Worm (Caenorhabditis elegans): ENCODE measurements around the gene F08B12.4.

F08B12.4 gene

ce11 chrX:11456665-11457064, 49.1 kb upstream of the F08B12.4 start:
- TF ChIP-seq snpc-4 (tag; optimal IDR thresholded peaks at IDR 0.05) (no peak), Y55F3AM.14 (GFP tag; optimal IDR thresholded peaks at IDR 0.05) (no peak), skn-1 (tag; optimal IDR thresholded peaks at IDR 0.05) (no peak), ztf-1 (GFP tag; conservative IDR thresholded peaks at IDR 0.05) (no peak), zag-1 (tag; optimal IDR thresholded peaks at IDR 0.05) (no peak), nhr-77 (tag; optimal IDR thresholded peaks at IDR 0.05) (no peak), nhr-25 (tag; optimal IDR thresholded peaks at IDR 0.05) (no peak), nhr-6 (tag; optimal IDR thresholded peaks at IDR 0.05) (no peak), sem-4 (tag; optimal IDR thresholded peaks at IDR 0.05) (no peak), R02D3.7 (tag; optimal IDR thresholded peaks at IDR 0.05) (no peak), nhr-11 (tag; optimal IDR thresholded peaks at IDR 0.05) (no peak), gmeb-1 (tag; optimal IDR thresholded peaks at IDR 0.05) (no peak), nhr-12 (tag; optimal IDR thresholded peaks at IDR 0.05) (no peak), lin-39 (tag; optimal IDR thresholded peaks at IDR 0.05) (no peak), sma-3 (GFP tag; optimal IDR thresholded peaks at IDR 0.05) (no peak), elt-3 (tag; optimal IDR thresholded peaks at IDR 0.05) (no peak)

- TF ChIP-seq nhr-25 (tag; optimal IDR thresholded peaks at IDR 0.05) (peak; percentile 13), mab-5 (tag; optimal IDR thresholded peaks at IDR 0.05) (no peak)
These were observed 46.7 kb upstream of the F08B12.4 start, which contains the start of gene F48C5.2 for ce11 chrX:11454231-11454630. TSS of gene F48C5.2 (minus strand) at chrX:11454331.

ce11 chrX:11452316-11452715, 44.8 kb upstream of the F08B12.4 start:
- TF ChIP-seq sem-4 (tag; optimal IDR thresholded peaks at IDR 0.05), result peak; percentile 10
- TF ChIP-seq unc-39 (tag; optimal IDR thresholded peaks at IDR 0.05), result no peak
- TF ChIP-seq ztf-1 (GFP tag; conservative IDR thresholded peaks at IDR 0.05), result no peak
- no peak for TF ChIP-seq nhr-129 (tag; optimal IDR thresholded peaks at IDR 0.05)
- TF ChIP-seq sma-9 (GFP tag; optimal IDR thresholded peaks at IDR 0.05), result no peak
- TF ChIP-seq sma-9 (tag; optimal IDR thresholded peaks at IDR 0.05), result no peak
- TF ChIP-seq F13H6.1 (tag; optimal IDR thresholded peaks at IDR 0.05), result no peak
- TF ChIP-seq sma-3 (GFP tag; optimal IDR thresholded peaks at IDR 0.05), result no peak
- TF ChIP-seq nhr-25 (tag; optimal IDR thresholded peaks at IDR 0.05), result peak; percentile 56

ce11 chrX:11450261-11450660, 42.7 kb upstream of the F08B12.4 start:
- TF ChIP-seq F13H6.1 (tag; optimal IDR thresholded peaks at IDR 0.05) (no peak), sma-3 (GFP tag; optimal IDR thresholded peaks at IDR 0.05) (peak; percentile 37), sma-9 (GFP tag; optimal IDR thresholded peaks at IDR 0.05) (peak; percentile 58), sma-9 (tag; optimal IDR thresholded peaks at IDR 0.05) (no peak), fos-1 (tag; optimal IDR thresholded peaks at IDR 0.05) (peak; percentile 26), unc-39 (tag; optimal IDR thresholded peaks at IDR 0.05) (no peak)

- TF ChIP-seq mab-5 (tag; optimal IDR thresholded peaks at IDR 0.05) (no peak), sem-4 (tag; optimal IDR thresholded peaks at IDR 0.05) (no peak), peb-1 (tag; optimal IDR thresholded peaks at IDR 0.05) (no peak), mbf-1 (tag; optimal IDR thresholded peaks at IDR 0.05) (no peak), crh-2 (tag; optimal IDR thresholded peaks at IDR 0.05) (peak; percentile 41), R02D3.7 (tag; optimal IDR thresholded peaks at IDR 0.05) (no peak), dmd-4 (tag; optimal IDR thresholded peaks at IDR 0.05) (no peak), lin-13 (GFP tag; optimal IDR thresholded peaks at IDR 0.05) (no peak), sma-9 (GFP tag; optimal IDR thresholded peaks at IDR 0.05) (peak; percentile 64), sma-9 (tag; optimal IDR thresholded peaks at IDR 0.05) (no peak), nhr-10 (tag; optimal IDR thresholded peaks at IDR 0.05) (no peak), ceh-82 (tag; optimal IDR thresholded peaks at IDR 0.05) (no peak), nhr-11 (tag; optimal IDR thresholded peaks at IDR 0.05) (no peak), nhr-129 (tag; optimal IDR thresholded peaks at IDR 0.05) (peak; percentile 32), lsy-2 (tag; optimal IDR thresholded peaks at IDR 0.05) (no peak), blmp-1 (tag; optimal IDR thresholded peaks at IDR 0.05; ENCODE audit: insufficient read depth) (no peak), ztf-1 (GFP tag; conservative IDR thresholded peaks at IDR 0.05) (no peak), nhr-77 (tag; optimal IDR thresholded peaks at IDR 0.05) (no peak), nhr-237 (tag; optimal IDR thresholded peaks at IDR 0.05) (no peak), ZK546.5 (tag; optimal IDR thresholded peaks at IDR 0.05) (no peak), gmeb-1 (tag; optimal IDR thresholded peaks at IDR 0.05) (peak; percentile 12), mdl-1 (tag; optimal IDR thresholded peaks at IDR 0.05) (no peak), ceh-16 (tag; optimal IDR thresholded peaks at IDR 0.05) (no peak), Y55F3AM.14 (GFP tag; optimal IDR thresholded peaks at IDR 0.05) (no peak), alr-1 (tag; optimal IDR thresholded peaks at IDR 0.05) (no peak), F13H6.1 (tag; optimal IDR thresholded peaks at IDR 0.05) (peak; percentile 44), zag-1 (tag; optimal IDR thresholded peaks at IDR 0.05) (no peak), fos-1 (tag; optimal IDR thresholded peaks at IDR 0.05) (peak; percentile 72), nhr-12 (tag; optimal IDR thresholded peaks at IDR 0.05) (no peak)
These were observed 40.2 kb upstream of the F08B12.4 start for ce11 chrX:11447695-11448094.

Data from whole organism, L2 larva.